Fruit fly (Drosophila melanogaster): ENCODE results near the gene Wdr82.
A peak's percentile ranks its signal among the peaks of the same experiment; 100 is the strongest.

Gene Wdr82

DNA sequence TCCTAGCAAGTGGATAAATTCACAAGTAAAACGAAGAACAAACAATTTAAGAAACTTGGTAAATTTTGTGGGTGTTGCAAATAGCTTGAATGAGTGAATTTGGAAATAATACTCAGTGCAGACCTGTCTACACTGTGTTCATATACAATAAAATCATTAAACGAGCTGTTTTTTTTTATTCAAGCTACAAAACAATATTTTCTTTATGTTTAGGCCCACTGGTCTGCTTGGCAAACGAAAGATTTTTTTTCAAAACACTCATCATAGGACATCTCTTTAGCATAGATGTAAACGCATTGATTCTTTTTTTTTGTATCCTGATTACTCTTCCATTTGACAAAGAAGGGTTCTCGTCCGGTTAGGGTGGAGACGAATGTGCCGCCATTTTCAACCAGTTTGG lies 18.0 kb downstream of the Wdr82 start, which contains the start of gene CG42820:
CG42820 (minus strand) TSS at position 101 of the 400 bp plus-strand sequence.
- TF ChIP-seq tup (GFP tag; optimal IDR thresholded peaks at IDR 0.05): no peak
- TF ChIP-seq sens (GFP tag): peak; percentile 21

dm6 chr2L:8393122-8393521 lies 18.9 kb downstream of the Wdr82 start, which contains the start of gene Acp29AB:
Gene Acp29AB, minus strand, starts transcription at chr2L:8393222.
- TF ChIP-seq Dad (GFP tag; optimal IDR thresholded peaks at IDR 0.05) (no peak), CG7271 (tag; optimal IDR thresholded peaks at IDR 0.05) (no peak), vfl (GFP tag; optimal IDR thresholded peaks at IDR 0.05) (no peak), CG6272 (GFP tag; IDR thresholded peaks at IDR 0.05) (no peak), Hr51 (GFP tag; optimal IDR thresholded peaks at IDR 0.05) (no peak), otp (GFP tag; IDR thresholded peaks at IDR 0.05) (no peak), CG10321 (GFP tag; IDR thresholded peaks at IDR 0.05) (no peak), br (optimal IDR thresholded peaks at IDR 0.05) (no peak), CG31365 (tag; optimal IDR thresholded peaks at IDR 0.05) (no peak)

DNA sequence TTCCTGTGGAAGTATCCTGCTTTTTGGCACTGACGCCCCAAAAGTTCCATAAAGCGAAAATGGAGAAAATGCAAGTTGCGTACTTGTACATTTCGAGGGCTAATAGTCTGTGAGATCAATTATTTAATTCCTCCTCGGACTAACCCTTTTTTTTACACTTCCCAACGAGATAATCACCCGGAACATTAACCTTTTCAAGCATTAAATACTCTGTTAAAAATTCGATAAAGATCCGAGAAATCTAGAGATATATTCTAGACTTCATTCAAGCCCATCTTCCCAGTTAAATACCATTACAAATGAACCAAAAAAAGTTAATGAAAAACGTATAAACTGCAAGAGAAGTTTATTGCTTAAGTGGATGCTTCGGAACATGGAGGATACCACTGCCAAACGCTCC lies 19.9 kb downstream of the Wdr82 start, which contains the start of gene lectin-29Ca:
lectin-29Ca (minus strand) TSS at position 101 of the 400 bp plus-strand sequence.
- TF ChIP-seq sim (GFP tag; IDR thresholded peaks at IDR 0.05) (no peak), CG11696 (GFP tag; IDR thresholded peaks at IDR 0.05) (no peak), scrt (GFP tag; optimal IDR thresholded peaks at IDR 0.05) (no peak), CG4820 (GFP tag; optimal IDR thresholded peaks at IDR 0.05) (no peak), sna (GFP tag; IDR thresholded peaks at IDR 0.05; ENCODE audit: partially characterized antibody) (no peak), Hr39 (optimal IDR thresholded peaks at IDR 0.05) (no peak), CG15601 (tag; optimal IDR thresholded peaks at IDR 0.05) (no peak), CG34422 (GFP tag; IDR thresholded peaks at IDR 0.05) (no peak)

DNA sequence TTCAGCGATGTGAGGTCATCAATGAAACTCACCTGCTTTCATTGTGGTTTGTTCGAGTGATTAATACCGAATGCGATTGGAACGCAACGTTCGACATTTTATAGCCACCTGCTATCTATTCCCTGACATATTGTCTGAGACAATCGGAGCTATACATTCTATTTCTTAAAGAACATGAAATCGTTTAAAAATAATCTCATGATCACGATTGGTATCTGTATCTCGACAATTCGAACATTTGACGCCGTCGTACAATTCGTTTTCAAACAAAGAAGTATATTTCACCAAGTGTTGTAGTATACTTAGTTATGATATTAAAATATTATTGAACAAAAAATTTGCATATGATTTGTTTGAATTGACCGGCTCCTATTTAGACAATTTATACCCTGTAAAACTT lies 20.6 kb downstream of the Wdr82 start, which contains the start of gene Peritrophin-15b:
Peritrophin-15b (minus strand) TSS at position 101 of the 400 bp plus-strand sequence.
- no peak for TF ChIP-seq HmgZ (tag; optimal IDR thresholded peaks at IDR 0.05)
- no peak for TF ChIP-seq CG31388 (GFP tag; optimal IDR thresholded peaks at IDR 0.05)
- TF ChIP-seq sens (GFP tag): no peak
- TF ChIP-seq CrebB (tag; optimal IDR thresholded peaks at IDR 0.05): no peak
- no peak for TF ChIP-seq NK7.1 (GFP tag; optimal IDR thresholded peaks at IDR 0.05)
- no peak for TF ChIP-seq sug (tag; optimal IDR thresholded peaks at IDR 0.05)
- no peak for TF ChIP-seq tna (GFP tag; IDR thresholded peaks at IDR 0.05; ENCODE audit: partially characterized antibody)
- no peak for TF ChIP-seq nerfin-2 (GFP tag; IDR thresholded peaks at IDR 0.05; ENCODE audit: partially characterized antibody)
- TF ChIP-seq CG15011 (GFP tag; optimal IDR thresholded peaks at IDR 0.05): no peak
- no peak for TF ChIP-seq ewg (GFP tag; optimal IDR thresholded peaks at IDR 0.05)

DNA sequence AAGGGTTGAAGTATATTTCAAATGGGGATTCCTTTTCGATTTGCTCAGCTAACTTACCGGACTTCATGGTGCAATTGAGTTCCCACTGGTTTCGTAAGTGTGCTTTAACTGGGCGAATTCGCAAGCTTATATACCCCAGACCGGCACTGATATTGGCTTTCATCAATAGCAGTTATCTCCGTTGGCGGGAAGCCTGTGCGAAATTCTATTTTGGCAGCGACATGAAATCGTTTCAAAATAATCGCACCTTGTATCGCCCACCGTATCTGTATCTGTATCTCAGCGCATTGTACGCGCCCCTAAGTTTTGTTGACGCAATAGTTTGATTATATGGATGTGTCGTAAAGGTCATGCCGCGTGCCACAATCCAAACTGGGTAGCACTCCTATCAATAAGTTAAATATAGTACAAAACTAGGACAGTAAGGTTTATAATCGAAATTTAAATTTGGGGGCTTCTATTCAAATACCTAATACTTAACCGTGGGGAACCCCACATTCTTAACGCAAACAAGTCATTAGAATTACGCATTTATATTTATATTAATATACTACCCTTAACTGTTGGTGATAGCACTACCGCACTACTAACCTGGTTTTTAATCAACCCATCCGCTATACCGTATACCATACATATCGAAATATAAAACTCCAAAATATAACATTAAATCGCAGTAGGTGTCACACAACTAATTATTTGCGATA lies 21.9 kb downstream of the Wdr82 start, which contains the start of the genes Peritrophin-15a and CG13385:
Peritrophin-15a (minus strand) TSS at position 101 of the 704 bp plus-strand sequence.
CG13385 (plus strand) TSS at position 654 of the 704 bp plus-strand sequence.
- TF ChIP-seq pnt (GFP tag; optimal IDR thresholded peaks at IDR 0.05): no peak

DNA sequence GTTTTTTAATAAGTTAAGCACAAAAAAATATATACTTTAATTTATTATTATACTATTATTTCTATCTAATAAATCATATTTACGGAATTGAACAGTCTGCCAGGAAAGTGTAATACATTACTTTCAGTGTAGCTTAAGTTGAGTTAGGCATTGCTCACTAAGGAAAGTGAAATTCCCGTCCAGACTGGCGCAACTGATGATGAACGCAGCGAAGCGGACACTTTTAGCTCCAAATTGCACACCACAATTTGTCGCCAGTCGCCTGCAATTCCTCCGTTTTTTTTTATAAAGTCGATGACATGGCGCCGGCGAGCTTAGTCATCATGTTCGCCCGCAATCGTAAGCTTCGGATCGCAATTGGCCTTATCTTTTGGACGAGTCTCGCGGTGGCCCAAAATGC lies 24.5 kb downstream of the Wdr82 start, which contains the start of gene CG13386:
CG13386 (plus strand) TSS at position 301 of the 400 bp plus-strand sequence.
- no peak for TF ChIP-seq prd (optimal IDR thresholded peaks at IDR 0.05)
- peak; percentile 7; the same call in 1 of the 3 replicates for TF ChIP-seq prd (GFP tag; IDR thresholded peaks at IDR 0.05)
- no peak for TF ChIP-seq sens-2 (GFP tag; IDR thresholded peaks at IDR 0.05)
- TF ChIP-seq Ets65A (GFP tag): peak; percentile 22

Measured in whole organism, embryonic.